Fruit fly (Drosophila melanogaster): ENCODE measurements around the gene CG42655.

The CG42655 gene

dm6 chr3L:19922833-19923745 lies 30.4 kb downstream of the CG42655 start, which contains the start of gene Pfdn6 (continued):
- TF ChIP-seq Hmr (GFP tag; optimal IDR thresholded peaks at IDR 0.05), result peak; percentile 75
- no peak for TF ChIP-seq Sry-β (GFP tag; optimal IDR thresholded peaks at IDR 0.05)
- TF ChIP-seq CG10959 (GFP tag; IDR thresholded peaks at IDR 0.05), result 0 out of 2 replicates have a peak, but pooled peaks have one; percentile 60
- no peak for TF ChIP-seq CG6175 (GFP tag; IDR thresholded peaks at IDR 0.05)
- TF ChIP-seq CG10209 (GFP tag; optimal IDR thresholded peaks at IDR 0.05), result peak; percentile 22
- no peak for TF ChIP-seq NK7.1 (GFP tag; optimal IDR thresholded peaks at IDR 0.05)
- no peak for TF ChIP-seq CG11504 (tag; optimal IDR thresholded peaks at IDR 0.05)
- TF ChIP-seq hb (GFP tag; IDR thresholded peaks at IDR 0.05; ENCODE audit: partially characterized antibody), result peak; percentile 79; the same call in 2 of the 3 replicates
- TF ChIP-seq CG14441 (GFP tag; IDR thresholded peaks at IDR 0.05), result peak; percentile 76
- peak; percentile 70 for TF ChIP-seq lbe (GFP tag; optimal IDR thresholded peaks at IDR 0.05)
- TF ChIP-seq gsb-n (tag; optimal IDR thresholded peaks at IDR 0.05), result no peak
- TF ChIP-seq CG1603 (tag; optimal IDR thresholded peaks at IDR 0.05), result peak; percentile 89
- peak; percentile 91 for TF ChIP-seq hkb (optimal IDR thresholded peaks at IDR 0.05)
- no peak for TF ChIP-seq hkb (GFP tag; IDR thresholded peaks at IDR 0.05)
- no peak for TF ChIP-seq CG1529 (GFP tag; optimal IDR thresholded peaks at IDR 0.05)
- peak; percentile 48 for TF ChIP-seq BEAF-32 (GFP tag; optimal IDR thresholded peaks at IDR 0.05)
- TF ChIP-seq pzg (GFP tag; optimal IDR thresholded peaks at IDR 0.05), result peak; percentile 85
- TF ChIP-seq ab (GFP tag; optimal IDR thresholded peaks at IDR 0.05), result no peak
- peak; percentile 68 for TF ChIP-seq Nf-YC (tag; optimal IDR thresholded peaks at IDR 0.05)
- peak; percentile 61; the same call in 2 of the 3 replicates for TF ChIP-seq croc (GFP tag; conservative IDR thresholded peaks at IDR 0.05)
- no peak for TF ChIP-seq ATbp (GFP tag; optimal IDR thresholded peaks at IDR 0.05)
- 0 out of 3 replicates have a peak, but pooled peaks have one; percentile 36 for TF ChIP-seq Doc3 (GFP tag; IDR thresholded peaks at IDR 0.05; ENCODE audit: partially characterized antibody)
- peak; percentile 68 for TF ChIP-seq CG17802 (tag; optimal IDR thresholded peaks at IDR 0.05)
- peak; percentile 50; the same call in 1 of the 3 replicates for TF ChIP-seq CG11456 (GFP tag; IDR thresholded peaks at IDR 0.05)
- peak; percentile 28 for TF ChIP-seq CrebB (tag; optimal IDR thresholded peaks at IDR 0.05)
- peak; percentile 93 for TF ChIP-seq gem (tag; optimal IDR thresholded peaks at IDR 0.05)
- TF ChIP-seq kah (GFP tag; optimal IDR thresholded peaks at IDR 0.05), result no peak
- no peak for TF ChIP-seq trh (GFP tag; optimal IDR thresholded peaks at IDR 0.05)
- TF ChIP-seq B-H2 (GFP tag; optimal IDR thresholded peaks at IDR 0.05), result peak; percentile 65
- TF ChIP-seq CG10267 (tag; optimal IDR thresholded peaks at IDR 0.05), result peak; percentile 99
- TF ChIP-seq da (GFP tag; optimal IDR thresholded peaks at IDR 0.05), result peak; percentile 68
- TF ChIP-seq CG11093 (GFP tag; IDR thresholded peaks at IDR 0.05), result peak; percentile 72; the same call in 2 of the 3 replicates
- no peak for TF ChIP-seq CG8388 (GFP tag; optimal IDR thresholded peaks at IDR 0.05)
- peak; percentile 82 for TF ChIP-seq CG8290 (GFP tag; optimal IDR thresholded peaks at IDR 0.05)
- peak; percentile 68 to 77 for TF ChIP-seq CG8290 (tag; optimal IDR thresholded peaks at IDR 0.05)
- TF ChIP-seq CG12744 (GFP tag; optimal IDR thresholded peaks at IDR 0.05), result peak; percentile 49
- TF ChIP-seq fd3F (GFP tag; optimal IDR thresholded peaks at IDR 0.05), result peak; percentile 60
- peak; percentile 9 for TF ChIP-seq en (GFP tag; optimal IDR thresholded peaks at IDR 0.05)
- TF ChIP-seq CG6854 (GFP tag; optimal IDR thresholded peaks at IDR 0.05), result no peak
- TF ChIP-seq Opbp (GFP tag; IDR thresholded peaks at IDR 0.05; ENCODE audit: partially characterized antibody), result peak; percentile 71
- TF ChIP-seq GATAe (GFP tag; conservative IDR thresholded peaks at IDR 0.05), result no peak
- TF ChIP-seq CG8924 (tag; optimal IDR thresholded peaks at IDR 0.05), result peak; percentile 81
- peak; percentile 72; the same call in 1 of the 3 replicates for TF ChIP-seq so (GFP tag; IDR thresholded peaks at IDR 0.05)
- no peak for TF ChIP-seq chinmo (GFP tag; IDR thresholded peaks at IDR 0.05; ENCODE audit: partially characterized antibody)
- peak; percentile 65 for TF ChIP-seq CG30020 (tag; optimal IDR thresholded peaks at IDR 0.05)
- TF ChIP-seq sug (tag; optimal IDR thresholded peaks at IDR 0.05), result peak; percentile 62
- peak; percentile 67; the same call in 2 of the 4 replicates for TF ChIP-seq Dll (GFP tag; IDR thresholded peaks at IDR 0.05; ENCODE audit: partially characterized antibody)
